Worm (Caenorhabditis elegans): ENCODE results near the gene sma-2.
A peak's percentile ranks its signal among the peaks of the same experiment; 100 is the strongest.

Gene sma-2

DNA sequence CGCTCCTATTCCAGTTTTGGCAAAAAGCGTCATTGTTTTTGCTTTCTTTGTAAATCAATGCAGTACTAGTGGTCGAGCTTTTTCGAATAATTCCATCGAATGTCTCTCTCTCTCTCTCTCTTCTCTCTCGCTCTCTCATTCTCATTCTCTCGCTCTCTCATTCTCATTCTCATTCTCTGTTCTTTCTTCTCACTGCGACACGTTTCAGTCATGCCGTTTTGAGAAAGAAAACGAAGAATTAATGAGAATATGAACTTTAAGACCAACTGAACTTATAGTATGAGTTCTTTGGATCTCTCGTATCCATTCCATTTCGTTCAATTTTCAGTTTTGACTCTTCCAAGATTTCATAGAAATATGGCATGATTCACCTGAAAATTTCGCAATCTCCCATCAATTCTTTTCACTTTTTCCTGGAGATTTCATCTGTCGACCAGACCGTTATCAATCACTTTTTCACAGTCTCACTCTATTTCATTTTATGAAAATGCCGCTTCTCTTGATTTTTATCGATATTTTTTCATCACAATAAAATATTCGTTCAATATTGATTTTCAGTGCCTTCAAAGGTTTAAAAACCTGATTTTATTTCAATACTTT lies 23.0 kb downstream of the sma-2 start:
- no peak for TF ChIP-seq dao-5 (tag; optimal IDR thresholded peaks at IDR 0.05)
- TF ChIP-seq him-1 (tag; optimal IDR thresholded peaks at IDR 0.05) = no peak
- no peak for TF ChIP-seq W03F9.2 (tag; optimal IDR thresholded peaks at IDR 0.05)

DNA sequence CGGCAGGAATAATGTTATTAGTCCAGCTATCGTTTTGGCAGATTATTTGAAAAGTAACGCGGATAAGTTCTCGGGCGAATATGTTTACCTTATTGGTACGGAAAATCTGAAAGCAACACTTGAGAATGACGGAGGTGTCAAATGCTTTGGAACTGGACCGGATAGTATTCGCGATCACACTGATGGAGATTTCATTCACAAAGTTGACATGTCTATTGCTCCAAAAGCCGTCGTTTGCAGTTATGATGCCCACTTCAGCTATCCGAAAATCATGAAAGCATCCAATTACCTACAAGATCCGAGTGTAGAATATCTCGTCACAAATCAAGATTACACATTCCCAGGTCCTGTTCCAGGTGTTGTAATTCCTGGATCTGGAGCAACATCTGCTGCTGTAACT lies 23.9 kb downstream of the sma-2 start:
- TF ChIP-seq W03F9.2 (tag; optimal IDR thresholded peaks at IDR 0.05) = no peak

DNA sequence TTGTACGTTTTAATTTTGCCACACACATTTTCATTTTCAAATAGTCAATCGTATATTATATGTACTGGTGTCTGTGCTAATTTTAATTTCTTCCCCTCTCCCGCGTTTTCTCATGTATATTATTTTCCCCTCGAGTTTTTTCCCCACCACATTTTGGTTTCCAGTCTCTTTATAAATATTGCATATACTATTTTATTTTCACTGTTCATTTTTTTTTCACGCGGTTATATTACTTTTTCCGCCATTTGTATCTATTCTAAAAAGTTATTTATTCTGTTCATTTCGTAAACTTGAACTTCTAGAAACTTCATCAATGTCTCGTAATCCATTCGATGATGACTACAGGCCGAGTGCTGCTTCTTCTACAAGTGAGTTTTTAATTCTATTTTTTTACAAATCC lies 26.5 kb downstream of the sma-2 start, which contains the start of gene snap-29:
snap-29 (plus strand) TSS at position 301 of the 400 bp plus-strand sequence.
- TF ChIP-seq him-1 (tag; optimal IDR thresholded peaks at IDR 0.05) (no peak), dao-5 (tag; optimal IDR thresholded peaks at IDR 0.05) (no peak), W03F9.2 (tag; optimal IDR thresholded peaks at IDR 0.05) (no peak)

ce11 chrIII:8779912-8780311 lies 30.4 kb downstream of the sma-2 start, which contains the start of gene K02D10.4:
Gene K02D10.4 (minus strand): TSS chrIII:8780012.
- TF ChIP-seq dao-5 (tag; optimal IDR thresholded peaks at IDR 0.05) (no peak), him-1 (tag; optimal IDR thresholded peaks at IDR 0.05) (no peak), W03F9.2 (tag; optimal IDR thresholded peaks at IDR 0.05) (no peak)

- TF ChIP-seq him-1 (tag; optimal IDR thresholded peaks at IDR 0.05) (no peak), W03F9.2 (tag; optimal IDR thresholded peaks at IDR 0.05) (no peak), dao-5 (tag; optimal IDR thresholded peaks at IDR 0.05) (no peak)
These were observed 31.0 kb downstream of the sma-2 start for ce11 chrIII:8780473-8780872.

- TF ChIP-seq dao-5 (tag; optimal IDR thresholded peaks at IDR 0.05) (no peak), him-1 (tag; optimal IDR thresholded peaks at IDR 0.05) (no peak), W03F9.2 (tag; optimal IDR thresholded peaks at IDR 0.05) (no peak)
These were observed 32.6 kb downstream of the sma-2 start for ce11 chrIII:8782080-8782479.

DNA sequence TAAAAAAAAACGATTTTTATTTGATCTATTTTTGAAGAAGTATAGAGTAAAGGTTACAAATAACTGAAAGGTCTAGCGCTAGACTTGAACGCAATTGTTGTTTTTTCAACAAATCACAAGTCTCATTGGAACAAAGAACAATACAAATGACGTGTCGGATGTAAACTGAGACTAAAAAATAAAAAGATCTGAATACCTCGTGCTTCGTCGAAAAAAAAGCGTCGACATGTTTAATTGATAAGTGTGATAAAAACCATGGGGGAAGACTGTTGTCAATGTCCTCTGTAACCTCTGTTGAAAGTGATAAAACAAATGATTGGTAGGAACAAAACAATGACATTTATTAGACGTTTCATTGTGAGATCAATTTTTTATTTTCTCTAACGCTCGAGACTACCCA lies 33.3 kb downstream of the sma-2 start:
- TF ChIP-seq him-1 (tag; optimal IDR thresholded peaks at IDR 0.05) (no peak), W03F9.2 (tag; optimal IDR thresholded peaks at IDR 0.05) (no peak), dao-5 (tag; optimal IDR thresholded peaks at IDR 0.05) (no peak)

- no peak for TF ChIP-seq him-1 (tag; optimal IDR thresholded peaks at IDR 0.05)
These were observed 35.0 kb downstream of the sma-2 start for ce11 chrIII:8784500-8784899.

DNA sequence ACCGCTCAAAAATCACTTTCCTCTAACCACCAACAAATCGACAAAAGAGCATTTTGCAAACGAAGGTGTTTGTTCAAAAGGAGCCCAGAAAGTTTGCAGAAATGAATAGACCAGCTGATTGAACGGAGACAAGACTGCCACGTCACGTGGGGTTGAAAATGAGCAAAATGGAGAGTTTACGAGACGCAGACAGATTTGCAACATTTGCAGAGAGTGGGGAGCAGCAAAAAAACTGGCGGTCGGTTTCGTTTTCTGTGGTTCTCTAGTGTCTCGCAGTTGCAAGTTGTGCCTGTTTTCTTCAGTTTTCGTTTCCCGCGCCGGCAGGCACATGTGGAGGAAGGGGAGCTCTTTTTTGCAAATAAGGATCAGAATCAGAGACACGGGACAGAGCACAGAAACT lies 35.9 kb downstream of the sma-2 start:
- TF ChIP-seq dao-5 (tag; optimal IDR thresholded peaks at IDR 0.05) = no peak
- TF ChIP-seq him-1 (tag; optimal IDR thresholded peaks at IDR 0.05) = peak; percentile 21

ce11 chrIII:8786077-8786476 lies 36.6 kb downstream of the sma-2 start, which contains the start of gene K02D10.8:
Gene K02D10.8 (plus strand): TSS chrIII:8786377.
- TF ChIP-seq W03F9.2 (tag; optimal IDR thresholded peaks at IDR 0.05) (no peak), dao-5 (tag; optimal IDR thresholded peaks at IDR 0.05) (no peak), him-1 (tag; optimal IDR thresholded peaks at IDR 0.05) (no peak)

DNA sequence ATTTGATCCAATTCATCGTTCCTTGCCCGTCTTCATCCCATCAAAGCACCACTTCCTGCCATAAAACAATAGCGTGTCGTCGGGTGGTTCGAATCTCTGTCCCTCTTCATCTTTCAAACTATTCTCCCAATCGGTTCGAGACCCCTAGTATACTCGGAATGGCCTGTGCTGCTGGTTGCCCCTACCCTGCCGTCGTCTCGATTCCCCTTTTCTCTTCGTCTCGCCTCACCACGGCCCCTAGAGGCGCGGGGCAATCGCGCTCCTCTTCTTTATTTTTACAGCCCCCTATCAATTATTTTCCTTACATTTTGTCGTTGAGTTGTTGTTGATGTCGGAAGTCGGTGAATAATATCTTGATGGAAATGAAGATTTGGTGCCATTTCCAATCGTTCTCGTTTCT lies 39.2 kb downstream of the sma-2 start:
- TF ChIP-seq W03F9.2 (tag; optimal IDR thresholded peaks at IDR 0.05) (no peak), dao-5 (tag; optimal IDR thresholded peaks at IDR 0.05) (no peak), him-1 (tag; optimal IDR thresholded peaks at IDR 0.05) (peak; percentile 10)

DNA sequence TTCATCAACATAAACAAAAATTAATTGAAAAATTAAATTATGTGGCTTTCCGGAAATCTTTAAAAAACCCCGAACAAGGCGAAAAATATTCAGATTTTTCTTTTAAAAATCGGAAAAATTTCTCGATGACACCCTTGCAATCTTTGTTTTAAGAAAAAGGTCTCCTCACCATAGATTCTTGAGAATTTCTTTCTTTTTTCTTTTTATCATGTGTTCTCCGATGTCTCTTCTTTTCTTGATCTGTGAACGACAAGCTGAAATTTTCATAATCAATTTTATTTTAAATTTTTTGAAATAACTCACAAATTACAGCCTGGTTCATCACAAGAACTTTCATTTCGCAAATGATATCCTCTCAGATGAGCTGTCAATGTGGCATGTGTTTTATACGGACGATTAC lies 41.8 kb downstream of the sma-2 start, which contains the start of the genes zfp-1 and F54F2.14:
zfp-1 (plus strand) TSS at position 301 of the 400 bp plus-strand sequence.
F54F2.14 (plus strand) TSS at position 312 of the 400 bp plus-strand sequence.
- TF ChIP-seq him-1 (tag; optimal IDR thresholded peaks at IDR 0.05) (no peak), dao-5 (tag; optimal IDR thresholded peaks at IDR 0.05) (no peak), W03F9.2 (tag; optimal IDR thresholded peaks at IDR 0.05) (no peak)

ce11 chrIII:8792251-8792650 lies 42.8 kb downstream of the sma-2 start, which contains the start of gene ztf-1:
Gene ztf-1 (minus strand): TSS chrIII:8792351.
- TF ChIP-seq him-1 (tag; optimal IDR thresholded peaks at IDR 0.05) (no peak), dao-5 (tag; optimal IDR thresholded peaks at IDR 0.05) (no peak), W03F9.2 (tag; optimal IDR thresholded peaks at IDR 0.05) (no peak)

DNA sequence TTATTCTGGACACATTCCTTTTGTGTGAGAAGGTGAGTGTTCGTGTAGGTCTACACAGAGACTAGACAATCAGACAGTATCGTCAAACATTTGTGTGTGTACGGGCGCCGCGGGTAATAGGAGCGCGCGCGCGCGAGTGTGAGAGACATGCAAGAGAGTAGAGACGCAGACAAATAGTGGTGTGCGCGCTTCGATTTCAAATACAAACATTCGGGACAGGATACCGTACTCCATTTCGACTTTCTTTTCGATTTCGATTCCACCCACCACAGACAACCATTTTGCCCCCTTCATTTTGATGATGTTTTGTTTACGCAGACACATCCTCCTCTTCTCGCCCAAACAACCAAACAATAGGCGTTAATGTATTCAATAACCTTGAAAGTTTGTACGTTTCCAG lies 45.3 kb downstream of the sma-2 start:
- no peak for TF ChIP-seq W03F9.2 (tag; optimal IDR thresholded peaks at IDR 0.05)
- TF ChIP-seq him-1 (tag; optimal IDR thresholded peaks at IDR 0.05) = no peak
- no peak for TF ChIP-seq dao-5 (tag; optimal IDR thresholded peaks at IDR 0.05)

ce11 chrIII:8795595-8796141 lies 46.2 kb downstream of the sma-2 start:
- TF ChIP-seq him-1 (tag; optimal IDR thresholded peaks at IDR 0.05) (peak; percentile 96), W03F9.2 (tag; optimal IDR thresholded peaks at IDR 0.05) (peak; percentile 86), dao-5 (tag; optimal IDR thresholded peaks at IDR 0.05) (peak; percentile 46)
